Worm (Caenorhabditis elegans): Measurements from ENCODE around the gene srb-11.

Gene srb-11

ce11 chrIII:6482918-6483317 lies 9.8 kb downstream of the srb-11 start, which contains the start of gene chtb-2:
Gene chtb-2, plus strand, starts transcription at chrIII:6483218.
- TF ChIP-seq zag-1 (tag; optimal IDR thresholded peaks at IDR 0.05) (no peak), nhr-76 (tag; optimal IDR thresholded peaks at IDR 0.05) (no peak)

DNA sequence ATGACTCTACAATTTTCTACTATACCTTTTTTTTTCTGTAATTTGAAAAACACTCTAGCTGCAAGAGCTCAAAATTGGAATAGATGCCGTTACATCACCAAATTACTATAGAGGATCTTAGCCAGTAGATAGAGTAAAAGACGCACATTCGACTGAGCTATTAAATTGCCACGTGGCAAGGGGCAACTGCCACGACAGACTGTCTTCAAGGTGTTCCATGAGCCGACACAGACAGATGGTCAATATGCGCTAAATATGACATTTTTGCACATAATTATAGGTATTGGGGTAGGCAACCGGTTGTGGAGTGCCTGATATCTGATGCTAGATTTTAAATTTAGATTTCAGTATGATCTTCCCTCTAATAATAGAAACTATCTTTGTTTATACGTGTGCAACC lies 13.3 kb downstream of the srb-11 start:
- TF ChIP-seq unc-39 (tag; optimal IDR thresholded peaks at IDR 0.05) (no peak), mdl-1 (tag; optimal IDR thresholded peaks at IDR 0.05) (no peak), nhr-43 (tag; optimal IDR thresholded peaks at IDR 0.05; ENCODE audit: poor library complexity, severe bottlenecking) (no peak), daf-12 (tag; optimal IDR thresholded peaks at IDR 0.05) (no peak), ceh-16 (tag; optimal IDR thresholded peaks at IDR 0.05) (no peak), snpc-4 (tag; optimal IDR thresholded peaks at IDR 0.05) (no peak), elt-1 (tag; optimal IDR thresholded peaks at IDR 0.05) (no peak), elt-3 (tag; optimal IDR thresholded peaks at IDR 0.05) (no peak), ceh-82 (tag; optimal IDR thresholded peaks at IDR 0.05) (no peak), nhr-76 (tag; optimal IDR thresholded peaks at IDR 0.05) (no peak), nhr-77 (tag; optimal IDR thresholded peaks at IDR 0.05) (no peak), lsy-12 (tag; optimal IDR thresholded peaks at IDR 0.05) (no peak), skn-1 (tag; optimal IDR thresholded peaks at IDR 0.05) (no peak), fkh-2 (tag; optimal IDR thresholded peaks at IDR 0.05) (no peak), nhr-237 (tag; optimal IDR thresholded peaks at IDR 0.05) (no peak), mml-1 (tag; optimal IDR thresholded peaks at IDR 0.05) (no peak)

- TF ChIP-seq nhr-237 (tag; optimal IDR thresholded peaks at IDR 0.05) = no peak
- no peak for TF ChIP-seq eor-1 (tag; optimal IDR thresholded peaks at IDR 0.05)
- no peak for TF ChIP-seq ceh-28 (tag; optimal IDR thresholded peaks at IDR 0.05)
- TF ChIP-seq R02D3.7 (tag; optimal IDR thresholded peaks at IDR 0.05) = no peak
- no peak for TF ChIP-seq tbx-2 (tag; optimal IDR thresholded peaks at IDR 0.05)
- TF ChIP-seq elt-2 (tag; optimal IDR thresholded peaks at IDR 0.05) = no peak
These were observed 14.3 kb downstream of the srb-11 start, which contains the start of gene zip-8 for ce11 chrIII:6478256-6479004. Gene zip-8, plus strand, starts transcription at chrIII:6478955.

DNA sequence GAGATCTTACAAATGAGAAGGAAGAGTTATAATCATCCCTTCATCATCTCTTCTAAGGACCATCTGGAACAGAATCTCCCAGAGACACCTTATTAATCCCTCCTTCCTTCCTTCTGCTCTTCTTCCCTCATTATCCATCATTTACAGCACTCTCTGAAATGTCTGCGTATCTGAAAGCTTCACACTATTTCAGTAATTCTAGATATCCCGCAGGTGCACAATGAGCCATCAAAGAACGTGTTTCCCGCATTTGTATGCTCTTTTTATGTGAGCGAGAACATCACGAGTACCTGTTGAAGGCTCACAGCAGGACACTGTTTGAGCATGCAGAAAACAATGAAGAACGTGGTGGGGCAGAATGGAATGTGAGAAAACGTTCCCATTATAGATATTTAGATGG lies 16.3 kb downstream of the srb-11 start:
- no peak for TF ChIP-seq fkh-2 (tag; optimal IDR thresholded peaks at IDR 0.05)
- no peak for TF ChIP-seq nhr-23 (tag; optimal IDR thresholded peaks at IDR 0.05)
- TF ChIP-seq aly-2 (tag; optimal IDR thresholded peaks at IDR 0.05) = no peak
- no peak for TF ChIP-seq mml-1 (tag; optimal IDR thresholded peaks at IDR 0.05)
- no peak for TF ChIP-seq ceh-28 (tag; optimal IDR thresholded peaks at IDR 0.05)
- TF ChIP-seq ZK546.5 (tag; optimal IDR thresholded peaks at IDR 0.05) = no peak
- TF ChIP-seq nhr-11 (tag; optimal IDR thresholded peaks at IDR 0.05) = no peak
- no peak for TF ChIP-seq lsy-12 (tag; optimal IDR thresholded peaks at IDR 0.05)
- no peak for TF ChIP-seq egl-27 (tag; optimal IDR thresholded peaks at IDR 0.05)
- no peak for TF ChIP-seq snpc-4 (tag; optimal IDR thresholded peaks at IDR 0.05)
- TF ChIP-seq ztf-4 (tag; optimal IDR thresholded peaks at IDR 0.05) = no peak
- no peak for TF ChIP-seq nhr-12 (tag; optimal IDR thresholded peaks at IDR 0.05)
- TF ChIP-seq mdl-1 (tag; optimal IDR thresholded peaks at IDR 0.05) = no peak
- no peak for TF ChIP-seq tbx-2 (tag; optimal IDR thresholded peaks at IDR 0.05)
- no peak for TF ChIP-seq ceh-16 (tag; optimal IDR thresholded peaks at IDR 0.05)

ce11 chrIII:6471451-6471850 lies 21.3 kb downstream of the srb-11 start, which contains the start of gene wht-6:
Gene wht-6, plus strand, starts transcription at chrIII:6471751.
- TF ChIP-seq ztf-11 (tag; optimal IDR thresholded peaks at IDR 0.05) = no peak
- TF ChIP-seq lin-15B (tag; optimal IDR thresholded peaks at IDR 0.05) = no peak
- no peak for TF ChIP-seq elt-1 (tag; optimal IDR thresholded peaks at IDR 0.05)
- no peak for TF ChIP-seq fkh-10 (GFP tag; optimal IDR thresholded peaks at IDR 0.05)
- no peak for TF ChIP-seq nhr-67 (tag; optimal IDR thresholded peaks at IDR 0.05)
- no peak for TF ChIP-seq elt-3 (tag; optimal IDR thresholded peaks at IDR 0.05)
- no peak for TF ChIP-seq ceh-9 (tag; optimal IDR thresholded peaks at IDR 0.05)
- TF ChIP-seq R02D3.7 (tag; optimal IDR thresholded peaks at IDR 0.05) = no peak
- no peak for TF ChIP-seq unc-62 (GFP tag; optimal IDR thresholded peaks at IDR 0.05)
- no peak for TF ChIP-seq ztf-4 (tag; optimal IDR thresholded peaks at IDR 0.05)
- TF ChIP-seq nhr-12 (tag; optimal IDR thresholded peaks at IDR 0.05) = no peak
- TF ChIP-seq fkh-2 (tag; optimal IDR thresholded peaks at IDR 0.05) = no peak
- TF ChIP-seq pha-4 (tag; optimal IDR thresholded peaks at IDR 0.05) = no peak
- no peak for TF ChIP-seq pqm-1 (tag; optimal IDR thresholded peaks at IDR 0.05)
- no peak for TF ChIP-seq nhr-25 (tag; optimal IDR thresholded peaks at IDR 0.05)

Data from whole organism, L3 larva.